Fruit fly (Drosophila melanogaster): ENCODE data around the gene CG11251.

- TF ChIP-seq CG1620 (GFP tag; optimal IDR thresholded peaks at IDR 0.05) (no peak), kay (GFP tag; ENCODE audit: borderline replicate concordance) (no peak), Mnt (GFP tag; optimal IDR thresholded peaks at IDR 0.05) (no peak), CG11617 (GFP tag; optimal IDR thresholded peaks at IDR 0.05) (no peak), Crg-1 (GFP tag; optimal IDR thresholded peaks at IDR 0.05) (no peak), CG7101 (tag; optimal IDR thresholded peaks at IDR 0.05) (no peak), bab1 (GFP tag; optimal IDR thresholded peaks at IDR 0.05) (no peak), ovo (GFP tag; optimal IDR thresholded peaks at IDR 0.05) (no peak), toe (GFP tag; optimal IDR thresholded peaks at IDR 0.05) (no peak), Hr96 (GFP tag; optimal IDR thresholded peaks at IDR 0.05) (no peak), CG5204 (GFP tag; optimal IDR thresholded peaks at IDR 0.05) (no peak), CG7045 (GFP tag; optimal IDR thresholded peaks at IDR 0.05) (no peak), cnc (optimal IDR thresholded peaks at IDR 0.05) (no peak)
These were observed 29.2 kb upstream of the CG11251 start for dm6 chr3L:13118983-13119382.

All from whole organism, adult.